Worm (Caenorhabditis elegans): ENCODE results near the gene fan-1.

DNA sequence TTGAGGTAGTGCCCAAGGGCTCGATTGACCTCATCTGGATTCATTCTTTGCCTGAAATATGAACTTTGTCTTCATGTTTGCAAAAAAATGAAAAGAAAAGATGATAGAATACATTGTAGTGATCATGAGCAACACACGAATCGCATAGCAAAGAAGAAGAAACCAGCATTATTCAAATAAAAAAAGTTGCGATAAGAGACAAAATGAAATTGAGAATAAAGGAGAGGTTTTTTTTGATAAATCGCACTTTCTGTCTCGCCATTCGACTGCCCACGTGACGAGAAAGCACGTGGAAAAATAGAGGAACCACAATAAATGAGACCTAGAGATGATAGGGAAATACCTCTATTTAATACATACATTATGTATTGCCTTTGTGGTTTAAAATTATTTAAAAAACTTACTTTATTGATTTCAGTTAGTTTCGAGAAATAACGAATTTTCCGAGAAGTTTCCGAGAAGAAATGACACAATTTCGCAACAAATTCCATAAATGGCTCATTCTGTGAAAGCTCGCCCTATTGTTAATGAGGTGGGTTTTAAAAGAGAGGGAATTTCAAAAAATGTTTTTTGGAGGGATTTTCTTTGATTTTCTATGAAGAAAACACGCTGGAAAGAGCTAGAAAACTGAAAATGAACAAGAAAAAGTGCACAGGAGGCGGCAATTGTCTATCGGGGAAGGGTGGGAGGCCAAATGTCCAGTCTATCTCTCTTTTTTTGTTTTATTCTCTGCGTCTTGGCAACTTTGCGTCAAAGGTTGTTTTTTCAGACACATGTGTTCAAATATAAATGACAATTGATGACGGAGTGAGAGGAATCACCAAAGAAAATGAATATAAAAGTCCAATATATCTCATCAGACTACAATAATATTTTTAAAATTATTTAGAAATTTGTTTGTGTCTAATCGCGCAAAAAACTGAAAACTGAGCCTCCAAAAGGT lies 7.2 kb downstream of the fan-1 start, which contains the start of gene paqr-1:
- no peak for TF ChIP-seq scrt-1 (GFP tag; IDR thresholded peaks at IDR 0.05)
- TF ChIP-seq ama-1 (optimal IDR thresholded peaks at IDR 0.05), result no peak
- TF ChIP-seq ceh-36 (tag; optimal IDR thresholded peaks at IDR 0.05), result no peak
- no peak for TF ChIP-seq sea-1 (GFP tag; conservative IDR thresholded peaks at IDR 0.05)
- no peak for TF ChIP-seq tbx-11 (GFP tag; IDR thresholded peaks at IDR 0.05)
